Worm (Caenorhabditis elegans): ENCODE results near the gene M106.2.

M106.2 gene

DNA sequence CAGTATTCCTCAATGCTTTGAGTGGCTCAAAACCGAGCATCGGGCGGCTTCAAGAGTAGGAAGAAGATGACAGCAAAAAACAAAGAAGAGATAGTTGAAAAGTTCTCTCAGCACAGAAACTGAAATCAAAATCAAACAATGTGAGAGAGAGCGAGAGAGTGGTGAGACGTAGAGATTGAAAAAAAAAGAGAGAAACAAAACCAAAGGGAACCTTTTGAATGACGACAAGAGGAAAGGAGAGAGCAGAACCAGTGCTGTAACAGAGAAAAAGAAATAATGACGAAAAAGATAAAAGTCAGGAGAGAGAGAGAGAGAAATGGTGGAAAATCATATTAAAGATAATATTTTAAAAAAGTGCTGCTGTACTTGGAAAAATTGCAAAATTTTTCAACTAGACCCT, 17.4 kb upstream of the M106.2 start (continued):
- 0 out of 2 replicates have a peak, but pooled peaks have one; percentile 17 for TF ChIP-seq B0336.3 (GFP tag; IDR thresholded peaks at IDR 0.05)

DNA sequence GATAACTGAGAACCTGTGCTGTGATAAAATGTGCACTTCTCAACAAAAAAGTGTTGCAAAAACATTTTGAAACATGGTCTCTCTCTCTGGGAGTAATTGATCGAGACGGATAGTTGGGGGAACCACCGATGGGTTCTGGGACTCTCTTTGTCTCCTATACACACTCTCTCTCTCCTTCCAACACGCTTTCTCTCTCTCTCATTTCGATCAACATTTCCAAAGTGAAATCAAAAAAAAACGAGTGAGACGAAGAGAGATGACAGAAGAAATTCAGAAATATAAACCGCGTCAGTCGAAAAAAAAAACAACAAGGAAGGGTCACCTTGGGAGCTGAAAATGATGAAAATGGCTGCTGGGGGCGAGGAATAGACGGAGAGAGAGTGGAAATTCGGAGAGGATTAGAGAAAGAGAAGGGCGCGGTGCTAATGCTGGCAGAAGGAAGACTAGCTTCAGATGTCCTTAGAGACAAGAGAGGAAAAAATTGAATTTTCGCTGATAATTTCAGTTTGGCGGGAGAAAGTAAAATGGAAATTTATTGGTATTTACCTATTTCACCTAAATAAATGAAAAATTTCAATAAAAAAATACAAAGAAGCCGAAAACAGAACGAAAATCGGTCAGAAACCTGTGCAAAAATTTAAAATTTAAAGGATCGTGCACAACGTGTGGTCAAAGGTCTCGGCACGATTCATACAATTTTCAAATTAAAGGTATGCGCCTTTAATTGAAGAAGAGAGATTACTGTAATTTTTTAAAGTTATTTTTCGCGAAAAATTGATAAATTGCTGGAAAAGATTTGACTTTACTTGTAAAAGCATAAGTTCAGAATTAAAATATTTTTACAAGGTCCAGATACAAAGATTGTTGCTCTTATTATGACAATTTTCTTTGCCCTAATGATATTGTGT, 13.2 kb upstream of the M106.2 start:
- TF ChIP-seq lsl-1 (GFP tag; optimal IDR thresholded peaks at IDR 0.05) (peak; percentile 87), F55B11.4 (tag; optimal IDR thresholded peaks at IDR 0.05; ENCODE audit: borderline replicate concordance, insufficient read depth) (no peak), ccch-3 (GFP tag; optimal IDR thresholded peaks at IDR 0.05) (no peak), zim-3 (tag; optimal IDR thresholded peaks at IDR 0.05) (no peak), egl-44 (GFP tag; IDR thresholded peaks at IDR 0.05) (no peak), Y53F4B.3 (GFP tag; IDR thresholded peaks at IDR 0.05) (no peak), gei-17 (GFP tag; optimal IDR thresholded peaks at IDR 0.05) (no peak), F33H1.4 (GFP tag; IDR thresholded peaks at IDR 0.05) (peak; percentile 87), zfh-2 (GFP tag; conservative IDR thresholded peaks at IDR 0.05) (peak; percentile 39; the same call in 1 of the 2 replicates), let-526 (GFP tag; IDR thresholded peaks at IDR 0.05) (no peak), madf-6 (GFP tag; IDR thresholded peaks at IDR 0.05) (peak; percentile 84), C17E4.6 (GFP tag; IDR thresholded peaks at IDR 0.05) (no peak), ama-1 (optimal IDR thresholded peaks at IDR 0.05) (no peak), ama-1 (GFP tag; optimal IDR thresholded peaks at IDR 0.05) (no peak), sptf-2 (GFP tag; optimal IDR thresholded peaks at IDR 0.05) (no peak), D2030.7 (GFP tag; IDR thresholded peaks at IDR 0.05) (peak; percentile 40; the same call in 1 of the 2 replicates), K11D2.4 (GFP tag; IDR thresholded peaks at IDR 0.05) (no peak), lir-1 (GFP tag; conservative IDR thresholded peaks at IDR 0.05) (no peak), snpc-3.4 (tag; optimal IDR thresholded peaks at IDR 0.05) (peak; percentile 54), dpl-1 (GFP tag; optimal IDR thresholded peaks at IDR 0.05) (peak; percentile 16), fkh-3 (tag; optimal IDR thresholded peaks at IDR 0.05) (no peak), F52B5.7 (tag; optimal IDR thresholded peaks at IDR 0.05) (no peak), cebp-1 (GFP tag; IDR thresholded peaks at IDR 0.05) (no peak), cebp-1 (tag; optimal IDR thresholded peaks at IDR 0.05) (no peak), ceh-91 (GFP tag; IDR thresholded peaks at IDR 0.05) (0 out of 2 replicates have a peak, but pooled peaks have one; percentile 40), repo-1 (tag; optimal IDR thresholded peaks at IDR 0.05) (no peak), attf-3 (GFP tag; conservative IDR thresholded peaks at IDR 0.05) (no peak), Y95B8A.8 (GFP tag; IDR thresholded peaks at IDR 0.05) (peak; percentile 35; the same call in 1 of the 2 replicates), somi-1 (GFP tag; optimal IDR thresholded peaks at IDR 0.05) (no peak), let-607 (tag; optimal IDR thresholded peaks at IDR 0.05) (no peak), lin-40 (tag; optimal IDR thresholded peaks at IDR 0.05) (peak; percentile 4), hrde-1 (tag; optimal IDR thresholded peaks at IDR 0.05; ENCODE audit: borderline replicate concordance) (no peak), pbrm-1 (GFP tag; IDR thresholded peaks at IDR 0.05) (peak; percentile 20; the same call in 1 of the 2 replicates), ceh-100 (GFP tag; IDR thresholded peaks at IDR 0.05) (no peak), lin-35 (GFP tag; optimal IDR thresholded peaks at IDR 0.05) (no peak), F37B4.10 (GFP tag; IDR thresholded peaks at IDR 0.05) (no peak), athp-1 (tag; optimal IDR thresholded peaks at IDR 0.05) (no peak), hmg-1.2 (GFP tag; IDR thresholded peaks at IDR 0.05) (peak; percentile 4; the same call in 1 of the 2 replicates), F57C9.4 (tag; optimal IDR thresholded peaks at IDR 0.05) (no peak), B0035.1 (tag; optimal IDR thresholded peaks at IDR 0.05) (no peak), madf-3 (GFP tag; IDR thresholded peaks at IDR 0.05) (no peak), sdz-38 (tag; optimal IDR thresholded peaks at IDR 0.05) (no peak), ztf-6 (GFP tag; IDR thresholded peaks at IDR 0.05) (no peak), rpc-1 (optimal IDR thresholded peaks at IDR 0.05) (no peak), rpc-1 (tag; optimal IDR thresholded peaks at IDR 0.05) (no peak)

All from whole organism, young adult.